Fruit fly (Drosophila melanogaster): Measurements from ENCODE around the gene CG14930.

Gene CG14930

DNA sequence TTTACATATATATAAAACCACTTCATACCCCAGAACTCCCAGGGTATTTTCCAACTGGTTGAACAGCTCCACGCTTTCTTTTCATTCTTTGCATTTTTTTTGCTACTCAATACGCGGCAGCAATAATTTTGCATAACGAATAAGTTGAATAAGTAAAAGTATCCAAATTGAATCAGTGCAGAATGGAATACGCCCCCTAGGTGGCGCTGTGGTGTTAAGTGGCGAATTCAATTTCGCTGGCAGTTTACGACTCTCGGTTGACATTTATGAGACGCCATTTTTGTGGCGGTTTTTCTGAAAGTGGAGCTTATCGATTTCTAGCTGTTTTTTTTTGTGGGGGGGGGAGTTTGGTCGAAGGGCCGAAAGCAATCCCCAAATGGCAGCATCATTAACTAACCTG lies 27.2 kb downstream of the CG14930 start:
- no peak for TF ChIP-seq ey (GFP tag; optimal IDR thresholded peaks at IDR 0.05)
- no peak for TF ChIP-seq tai (GFP tag; optimal IDR thresholded peaks at IDR 0.05)
- TF ChIP-seq sv (GFP tag; optimal IDR thresholded peaks at IDR 0.05) = no peak
- no peak for TF ChIP-seq N (GFP tag; optimal IDR thresholded peaks at IDR 0.05)
- TF ChIP-seq CG32264 (GFP tag; optimal IDR thresholded peaks at IDR 0.05) = no peak
- no peak for TF ChIP-seq dsf (GFP tag; optimal IDR thresholded peaks at IDR 0.05; ENCODE audit: borderline replicate concordance)
- TF ChIP-seq Mio (GFP tag; optimal IDR thresholded peaks at IDR 0.05) = no peak
- no peak for TF ChIP-seq dl (GFP tag; optimal IDR thresholded peaks at IDR 0.05; ENCODE audit: insufficient read depth in 1 of 2, partially characterized antibody in 2 of 2)
- TF ChIP-seq dmrt93B (GFP tag; optimal IDR thresholded peaks at IDR 0.05) = no peak
- no peak for TF ChIP-seq Hnf4 (GFP tag; optimal IDR thresholded peaks at IDR 0.05)
- no peak for TF ChIP-seq Abd-B (GFP tag; optimal IDR thresholded peaks at IDR 0.05)
- no peak for TF ChIP-seq lola (GFP tag; optimal IDR thresholded peaks at IDR 0.05)
- TF ChIP-seq Hr83 (GFP tag; optimal IDR thresholded peaks at IDR 0.05; ENCODE audit: poor library complexity, severe bottlenecking) = no peak
- TF ChIP-seq br (GFP tag; optimal IDR thresholded peaks at IDR 0.05) = no peak
- TF ChIP-seq Vsx2 (GFP tag; optimal IDR thresholded peaks at IDR 0.05; ENCODE audit: partially characterized antibody) = no peak
- TF ChIP-seq usp (GFP tag; optimal IDR thresholded peaks at IDR 0.05) = no peak
- no peak for TF ChIP-seq Dif (GFP tag; optimal IDR thresholded peaks at IDR 0.05; ENCODE audit: partially characterized antibody)
- TF ChIP-seq brk (GFP tag; optimal IDR thresholded peaks at IDR 0.05) = no peak
- TF ChIP-seq Sp1 (GFP tag; optimal IDR thresholded peaks at IDR 0.05) = no peak
- no peak for TF ChIP-seq OdsH (GFP tag; optimal IDR thresholded peaks at IDR 0.05)

DNA sequence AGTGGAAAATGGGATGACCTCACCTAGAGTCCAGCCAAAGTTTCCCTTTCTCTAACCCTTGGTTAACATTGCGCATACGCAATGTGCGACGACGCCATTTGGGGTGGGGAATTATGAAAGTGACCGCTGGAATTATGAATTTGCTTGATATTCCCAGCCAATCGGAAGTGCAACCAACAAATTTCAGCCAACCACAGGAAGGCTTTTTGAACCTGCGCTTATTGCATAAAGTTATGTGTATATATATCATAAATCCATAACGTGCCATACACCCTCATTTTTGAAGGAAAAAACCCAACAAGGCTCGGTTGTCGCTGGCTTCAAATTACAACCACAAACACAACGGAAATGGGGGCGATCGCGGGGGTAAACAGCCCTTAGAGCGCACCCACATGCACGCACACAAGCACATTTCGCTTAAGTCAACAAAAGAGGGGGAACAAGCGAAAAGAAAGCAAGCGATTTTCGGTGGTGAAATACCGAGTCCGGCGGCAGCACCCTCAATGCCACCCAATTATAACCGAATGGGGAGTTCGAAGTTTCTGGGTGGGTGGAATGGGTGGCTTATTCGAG lies 32.5 kb downstream of the CG14930 start:
- TF ChIP-seq h (GFP tag; optimal IDR thresholded peaks at IDR 0.05) = no peak
- TF ChIP-seq foxo (GFP tag; optimal IDR thresholded peaks at IDR 0.05) = no peak
- no peak for TF ChIP-seq Dfd (GFP tag; optimal IDR thresholded peaks at IDR 0.05)
- TF ChIP-seq Mio (GFP tag; optimal IDR thresholded peaks at IDR 0.05) = no peak
- TF ChIP-seq sv (GFP tag; optimal IDR thresholded peaks at IDR 0.05) = no peak
- no peak for TF ChIP-seq dsf (GFP tag; optimal IDR thresholded peaks at IDR 0.05; ENCODE audit: borderline replicate concordance)
- TF ChIP-seq lola (GFP tag; optimal IDR thresholded peaks at IDR 0.05) = no peak
- no peak for TF ChIP-seq N (GFP tag; optimal IDR thresholded peaks at IDR 0.05)
- TF ChIP-seq jim (GFP tag; optimal IDR thresholded peaks at IDR 0.05) = no peak
- TF ChIP-seq Hnf4 (GFP tag; optimal IDR thresholded peaks at IDR 0.05) = no peak
- TF ChIP-seq Abd-B (GFP tag; optimal IDR thresholded peaks at IDR 0.05) = no peak
- TF ChIP-seq CG32264 (GFP tag; optimal IDR thresholded peaks at IDR 0.05) = no peak

- TF ChIP-seq Dfd (GFP tag; optimal IDR thresholded peaks at IDR 0.05) (no peak), dmrt93B (GFP tag; optimal IDR thresholded peaks at IDR 0.05) (no peak), foxo (GFP tag; optimal IDR thresholded peaks at IDR 0.05) (no peak), pan (optimal IDR thresholded peaks at IDR 0.05) (no peak), Myc (optimal IDR thresholded peaks at IDR 0.05) (no peak), fru (GFP tag; optimal IDR thresholded peaks at IDR 0.05) (no peak), Hnf4 (GFP tag; optimal IDR thresholded peaks at IDR 0.05) (no peak), dl (GFP tag; optimal IDR thresholded peaks at IDR 0.05; ENCODE audit: insufficient read depth in 1 of 2, partially characterized antibody in 2 of 2) (no peak), Mio (GFP tag; optimal IDR thresholded peaks at IDR 0.05) (no peak), ey (GFP tag; optimal IDR thresholded peaks at IDR 0.05) (no peak), Jra (GFP tag; optimal IDR thresholded peaks at IDR 0.05) (no peak), h (GFP tag; optimal IDR thresholded peaks at IDR 0.05) (no peak)
Measured at dm6 chr2L:11484407-11484806, 36.7 kb downstream of the CG14930 start, which contains the start of the genes CG43355 and sala. CG43355 (plus strand) TSS chr2L:11484707. sala (plus strand) TSS chr2L:11484707.

dm6 chr2L:11474960-11475359 lies 46.1 kb downstream of the CG14930 start:
- TF ChIP-seq br (GFP tag; optimal IDR thresholded peaks at IDR 0.05) (no peak), Sp1 (GFP tag; optimal IDR thresholded peaks at IDR 0.05) (no peak), woc (GFP tag; optimal IDR thresholded peaks at IDR 0.05) (no peak), lola (GFP tag; optimal IDR thresholded peaks at IDR 0.05) (no peak), Mio (GFP tag; optimal IDR thresholded peaks at IDR 0.05) (no peak), Hr83 (GFP tag; optimal IDR thresholded peaks at IDR 0.05; ENCODE audit: poor library complexity, severe bottlenecking) (no peak), CG9705 (GFP tag; optimal IDR thresholded peaks at IDR 0.05) (no peak), Rel (GFP tag; optimal IDR thresholded peaks at IDR 0.05) (no peak), Rel (tag; optimal IDR thresholded peaks at IDR 0.05) (no peak), h (GFP tag; optimal IDR thresholded peaks at IDR 0.05) (no peak), dmrt93B (GFP tag; optimal IDR thresholded peaks at IDR 0.05) (no peak), ey (GFP tag; optimal IDR thresholded peaks at IDR 0.05) (no peak), usp (GFP tag; optimal IDR thresholded peaks at IDR 0.05) (no peak), N (GFP tag; optimal IDR thresholded peaks at IDR 0.05) (peak; percentile 52), Myc (optimal IDR thresholded peaks at IDR 0.05) (peak; percentile 83)

Data from whole organism, wandering third instar larva.